Worm (Caenorhabditis elegans) whole organism, L4 larva: ENCODE measurements around the gene npax-3.

ENCODE experiments used
- D1046.2 ChIP-seq: fragments of 200-800 bp; sonication (Bioruptor generic); IDR thresholded peaks from 2 replicates; pipeline ENCODE4 v1.3.6; 2022; ENCODE audit warnings: missing genetic modification characterization, missing compliant biosample characterization
- F10B5.3 ChIP-seq: sonication (generic microtip); optimal IDR thresholded peaks from 2 replicates; lab custom pipeline; 2016; ENCODE audit warnings: mild to moderate bottlenecking, missing genetic modification characterization, missing compliant biosample characterization
- F26F4.8 ChIP-seq: fragments of 200-800 bp; sonication (Bioruptor generic); conservative IDR thresholded peaks from 2 replicates; pipeline ENCODE4 v1.3.6; 2022; ENCODE audit warnings: missing genetic modification characterization, missing compliant biosample characterization
- T26A8.4 ChIP-seq: fragments of 200-800 bp; sonication (Bioruptor generic); IDR thresholded peaks from 2 replicates; pipeline ENCODE4 v1.3.6; 2022; ENCODE audit warnings: missing genetic modification characterization, missing compliant biosample characterization
- Y5F2A.4 ChIP-seq: fragments of 200-800 bp; sonication (Bioruptor generic); optimal IDR thresholded peaks from 2 replicates; lab custom pipeline; 2018; ENCODE audit warnings: mild to moderate bottlenecking, missing genetic modification characterization, missing compliant biosample characterization
- ZK337.2 ChIP-seq: fragments of 200-800 bp; sonication (Bioruptor generic); IDR thresholded peaks from 2 replicates; pipeline ENCODE4 v1.3.6; 2022; ENCODE audit warnings: missing genetic modification reagents, missing genetic modification characterization, missing compliant biosample characterization
- ZK546.5 ChIP-seq, 2 experiments: sonication (generic microtip); optimal IDR thresholded peaks; 2 replicates each; lab custom pipeline; 2017; ENCODE audit warnings: missing biosample characterization in 2 of 2, missing genetic modification characterization in 2 of 2
- aha-1 ChIP-seq: fragments of 150-350 bp; peaks from one replicate; lab custom pipeline; 2014; ENCODE audit warnings: missing biosample characterization, missing genetic modification characterization
- ama-1 ChIP-seq: fragments of 150-350 bp; optimal IDR thresholded peaks from 2 replicates; lab custom pipeline; 2014; ENCODE audit warnings: inconsistent platforms, mixed read lengths
- ceh-20 ChIP-seq: fragments of 200-800 bp; sonication (Bioruptor generic); IDR thresholded peaks from 2 replicates; pipeline ENCODE4 v1.3.6; 2022; ENCODE audit warnings: missing genetic modification reagents, missing genetic modification characterization, missing compliant biosample characterization
- ceh-62 ChIP-seq: sonication (generic microtip); optimal IDR thresholded peaks from 2 replicates; lab custom pipeline; 2017; ENCODE audit warnings: missing biosample characterization, missing genetic modification characterization
- cey-2 ChIP-seq: sonication (generic microtip); optimal IDR thresholded peaks from 3 replicates; lab custom pipeline; 2017; ENCODE audit warnings: missing genetic modification characterization, mild to moderate bottlenecking, missing compliant biosample characterization, antibody characterized with exemption, borderline replicate concordance; ENCODE audit not compliant: insufficient read depth
- daf-12 ChIP-seq: fragments of 150-350 bp; optimal IDR thresholded peaks from 2 replicates; lab custom pipeline; 2014; ENCODE audit warnings: missing biosample characterization, missing genetic modification reagents, missing genetic modification characterization
- daf-16 ChIP-seq, 3 experiments: sonication (generic microtip); optimal IDR thresholded peaks; 2 replicates each; lab custom pipeline; 2016 to 2017; ENCODE audit warnings: missing genetic modification characterization in 3 of 3, missing genetic modification reagents in 3 of 3, mild to moderate bottlenecking in 2 of 3, missing compliant biosample characterization in 2 of 3, missing biosample characterization in 1 of 3, moderate library complexity in 1 of 3
- egl-27 ChIP-seq: sonication (generic microtip); optimal IDR thresholded peaks from 3 replicates; lab custom pipeline; 2017; ENCODE audit warnings: missing biosample characterization, missing genetic modification reagents, missing genetic modification characterization
- egl-43 ChIP-seq: fragments of 200-800 bp; sonication (Bioruptor generic); IDR thresholded peaks from 2 replicates; pipeline ENCODE4 v1.3.6; 2022; ENCODE audit warnings: missing genetic modification reagents, missing genetic modification characterization, missing compliant biosample characterization
- hlh-11 ChIP-seq: fragments of 200-800 bp; sonication (Bioruptor generic); optimal IDR thresholded peaks from 2 replicates; lab custom pipeline; 2018; ENCODE audit warnings: mild to moderate bottlenecking, missing genetic modification characterization, missing compliant biosample characterization
- hmg-1.1 ChIP-seq: fragments of 200-800 bp; sonication (Bioruptor generic); IDR thresholded peaks from 2 replicates; pipeline ENCODE4 v1.3.6; 2022; ENCODE audit warnings: missing genetic modification reagents, missing genetic modification characterization, missing compliant biosample characterization
- jun-1 ChIP-seq: fragments of 150-350 bp; optimal IDR thresholded peaks from 2 replicates; lab custom pipeline; 2014; ENCODE audit warnings: missing biosample characterization, missing genetic modification reagents, missing genetic modification characterization
- lin-15B ChIP-seq: fragments of 150-350 bp; sonication (generic microtip); optimal IDR thresholded peaks from 3 replicates; lab custom pipeline; 2014; ENCODE audit warnings: missing biosample characterization, missing genetic modification characterization
- lin-29 ChIP-seq: fragments of 200-800 bp; sonication (Bioruptor generic); IDR thresholded peaks from 2 replicates; pipeline ENCODE4 v1.3.6; 2022; ENCODE audit warnings: missing genetic modification reagents, missing genetic modification characterization, missing compliant biosample characterization
- lin-39 ChIP-seq: fragments of 150-350 bp; optimal IDR thresholded peaks from 2 replicates; lab custom pipeline; 2014; ENCODE audit warnings: missing biosample characterization, missing genetic modification reagents, missing genetic modification characterization
- lir-3 ChIP-seq: sonication (generic microtip); optimal IDR thresholded peaks from 2 replicates; lab custom pipeline; 2016; ENCODE audit warnings: mild to moderate bottlenecking, missing genetic modification characterization, missing compliant biosample characterization
- madf-5 ChIP-seq, 2 experiments: fragments of 200-800 bp; sonication (Bioruptor generic); IDR thresholded peaks; 2 replicates each; pipeline ENCODE4 v1.3.6; 2022; ENCODE audit warnings: missing compliant biosample characterization in 2 of 2, missing genetic modification characterization in 2 of 2
- mep-1 ChIP-seq: fragments of 150-350 bp; sonication (generic microtip); optimal IDR thresholded peaks from 3 replicates; lab custom pipeline; 2014; ENCODE audit warnings: missing biosample characterization, missing genetic modification characterization
- mxl-2 ChIP-seq: fragments of 200-800 bp; sonication (Bioruptor generic); conservative IDR thresholded peaks from 2 replicates; pipeline ENCODE4 v1.3.6; 2022; ENCODE audit warnings: missing genetic modification reagents, missing genetic modification characterization, missing compliant biosample characterization
- nhr-102 ChIP-seq: sonication (generic microtip); optimal IDR thresholded peaks from 2 replicates; lab custom pipeline; 2016; ENCODE audit warnings: mild to moderate bottlenecking, missing genetic modification characterization, moderate library complexity, missing compliant biosample characterization
- nhr-111 ChIP-seq: fragments of 200-800 bp; sonication (Bioruptor generic); optimal IDR thresholded peaks from 2 replicates; lab custom pipeline; 2018; ENCODE audit warnings: mild to moderate bottlenecking, missing genetic modification characterization, missing compliant biosample characterization
- nhr-25 ChIP-seq: sonication (generic microtip); optimal IDR thresholded peaks from 2 replicates; lab custom pipeline; 2017; ENCODE audit warnings: missing genetic modification characterization, mild to moderate bottlenecking, missing compliant biosample characterization, antibody characterized with exemption, moderate library complexity, borderline replicate concordance; ENCODE audit not compliant: insufficient read depth
- nhr-42 ChIP-seq: fragments of 200-800 bp; sonication (Bioruptor generic); IDR thresholded peaks from 2 replicates; pipeline ENCODE4 v1.3.6; 2022; ENCODE audit warnings: missing genetic modification characterization, missing compliant biosample characterization
- nhr-48 ChIP-seq: sonication (generic microtip); optimal IDR thresholded peaks from 2 replicates; lab custom pipeline; 2016; ENCODE audit warnings: mild to moderate bottlenecking, missing genetic modification characterization, missing compliant biosample characterization
- nhr-76 ChIP-seq: fragments of 150-350 bp; optimal IDR thresholded peaks from 2 replicates; lab custom pipeline; 2014; ENCODE audit warnings: missing biosample characterization, missing genetic modification characterization
- php-3 ChIP-seq: fragments of 200-800 bp; sonication (Bioruptor generic); IDR thresholded peaks from 2 replicates; pipeline ENCODE4 v1.3.6; 2022; ENCODE audit warnings: missing genetic modification reagents, missing genetic modification characterization, missing compliant biosample characterization
- rbr-2 ChIP-seq: sonication (generic microtip); optimal IDR thresholded peaks from 2 replicates; lab custom pipeline; 2016; ENCODE audit warnings: missing genotype, missing genetic modification characterization, missing compliant biosample characterization
- saeg-2 ChIP-seq: fragments of 200-800 bp; sonication (Bioruptor generic); IDR thresholded peaks from 2 replicates; pipeline ENCODE4 v1.3.6; 2022; ENCODE audit warnings: missing genetic modification reagents, missing genetic modification characterization, missing compliant biosample characterization
- sdz-12 ChIP-seq: fragments of 200-800 bp; sonication (Bioruptor generic); optimal IDR thresholded peaks from 2 replicates; lab custom pipeline; 2018; ENCODE audit warnings: mild to moderate bottlenecking, missing genetic modification characterization, missing compliant biosample characterization
- snpc-1.2 ChIP-seq: fragments of 200-800 bp; sonication (Bioruptor generic); IDR thresholded peaks from 2 replicates; pipeline ENCODE4 v1.3.6; 2022; ENCODE audit warnings: missing genetic modification reagents, missing genetic modification characterization, missing compliant biosample characterization
- spr-1 ChIP-seq: sonication (generic microtip); optimal IDR thresholded peaks from 2 replicates; lab custom pipeline; 2016; ENCODE audit warnings: mild to moderate bottlenecking, missing genetic modification characterization, missing compliant biosample characterization
- spr-3 ChIP-seq: fragments of 200-800 bp; sonication (Bioruptor generic); optimal IDR thresholded peaks from 2 replicates; lab custom pipeline; 2018; ENCODE audit warnings: mild to moderate bottlenecking, missing genetic modification characterization, missing compliant biosample characterization
- tra-1 ChIP-seq: fragments of 200-800 bp; sonication (Bioruptor generic); IDR thresholded peaks from 2 replicates; pipeline ENCODE4 v1.3.6; 2022; ENCODE audit warnings: missing genetic modification reagents, missing genetic modification characterization, missing compliant biosample characterization
- unc-130 ChIP-seq: sonication (generic microtip); optimal IDR thresholded peaks from 2 replicates; lab custom pipeline; 2016; ENCODE audit warnings: missing genetic modification reagents, missing genetic modification characterization, missing compliant biosample characterization
- unc-62 ChIP-seq, 3 experiments: fragments of 150-350 bp in 1 of 3; sonication (generic microtip); optimal IDR thresholded peaks in 2 of 3; peaks in 1 of 3; 1 replicate in 1 of 3; 2 replicates in 2 of 3; lab custom pipeline; 2014 to 2017; ENCODE audit warnings: missing biosample characterization in 3 of 3, missing genetic modification characterization in 3 of 3, missing genetic modification reagents in 3 of 3, missing genotype in 1 of 3
- vab-7 ChIP-seq: fragments of 200-800 bp; sonication (Bioruptor generic); IDR thresholded peaks from 2 replicates; pipeline ENCODE4 v1.3.6; 2022; ENCODE audit warnings: missing genetic modification reagents, missing genetic modification characterization, missing compliant biosample characterization
- zfp-2 ChIP-seq: sonication (generic microtip); optimal IDR thresholded peaks from 2 replicates; lab custom pipeline; 2016; ENCODE audit warnings: mild to moderate bottlenecking, missing genetic modification characterization, missing compliant biosample characterization
- zfp-3 ChIP-seq: fragments of 200-800 bp; sonication (Bioruptor generic); conservative IDR thresholded peaks from 2 replicates; pipeline ENCODE4 v1.3.6; 2022; ENCODE audit warnings: missing genetic modification reagents, missing genetic modification characterization, missing compliant biosample characterization
- zip-11 ChIP-seq: fragments of 200-800 bp; sonication (Bioruptor generic); IDR thresholded peaks from 2 replicates; pipeline ENCODE4 v1.3.6; 2022; ENCODE audit warnings: missing genetic modification characterization, missing compliant biosample characterization
- zip-2 ChIP-seq: fragments of 150-350 bp; optimal IDR thresholded peaks from 2 replicates; lab custom pipeline; 2014; ENCODE audit warnings: missing biosample characterization, missing genetic modification characterization
- ztf-11 ChIP-seq: fragments of 150-350 bp; optimal IDR thresholded peaks from 2 replicates; lab custom pipeline; 2014; ENCODE audit warnings: missing biosample characterization, missing genetic modification characterization
- ztf-7 ChIP-seq: fragments of 150-350 bp; optimal IDR thresholded peaks from 2 replicates; lab custom pipeline; 2014; ENCODE audit warnings: missing biosample characterization, missing genetic modification characterization

The npax-3 gene

DNA sequence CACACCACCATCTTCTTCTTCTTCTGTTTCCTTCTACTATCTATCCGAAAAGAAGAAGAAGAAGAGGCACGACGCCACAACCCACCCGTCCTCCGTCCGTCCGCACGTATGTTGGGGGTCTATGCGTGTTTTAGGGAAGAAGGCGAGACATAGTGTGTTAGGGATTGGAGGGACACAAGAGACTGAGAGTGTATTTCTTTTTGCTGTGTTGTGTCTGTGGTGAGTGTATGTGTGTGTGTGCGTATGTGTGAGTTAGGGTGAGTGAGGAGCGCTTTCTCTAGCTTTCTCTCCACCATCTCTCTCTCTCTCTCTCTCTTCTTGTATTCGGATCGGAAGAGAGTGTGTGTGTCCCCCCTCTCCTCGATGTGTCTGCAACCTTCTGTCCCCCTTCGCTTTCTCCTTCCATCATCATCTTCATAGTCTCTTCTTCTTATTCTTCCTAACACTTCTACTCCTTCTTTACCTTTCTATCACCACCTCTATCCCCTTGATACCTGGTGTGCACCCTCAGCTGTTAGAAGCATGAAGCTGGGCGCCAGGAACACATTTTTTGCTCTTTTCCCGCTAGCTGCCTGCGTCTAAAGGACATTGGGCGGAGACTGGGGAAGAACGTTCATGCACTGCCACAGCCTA, 6.2 kb downstream of the npax-3 start (continued):
- no peak for TF ChIP-seq zfp-3 (GFP tag; lab: Robert Waterston, UW)
- TF ChIP-seq sdz-12 (GFP tag; lab: Kevin White, UChicago), result no peak
- TF ChIP-seq nhr-102 (tag; lab: Kevin White, UChicago), result peak; percentile 47
- peak; percentile 73 for TF ChIP-seq jun-1 (tag; lab: Kevin White, UChicago)
- TF ChIP-seq cey-2 (tag; lab: Kevin White, UChicago), result no peak
- TF ChIP-seq T26A8.4 (GFP tag; lab: Robert Waterston, UW), result peak; percentile 67
- no peak for TF ChIP-seq spr-3
- TF ChIP-seq Y5F2A.4 (GFP tag; lab: Kevin White, UChicago), result no peak
- peak; percentile 39 to 65 for TF ChIP-seq daf-16 (GFP tag; optimal IDR thresholded peaks at IDR 0.05; lab: Kevin White, UChicago)
- peak; percentile 80 for TF ChIP-seq daf-16 (tag; optimal IDR thresholded peaks at IDR 0.05; lab: Kevin White, UChicago)
- no peak for TF ChIP-seq F26F4.8 (GFP tag; lab: Robert Waterston, UW)
- TF ChIP-seq lin-15B (tag; lab: Kevin White, UChicago), result no peak
- no peak for TF ChIP-seq nhr-111
- no peak for TF ChIP-seq ztf-11 (tag; lab: Kevin White, UChicago)
- TF ChIP-seq lir-3 (tag; lab: Kevin White, UChicago), result no peak
- no peak for TF ChIP-seq mxl-2 (GFP tag; lab: Robert Waterston, UW)
- TF ChIP-seq lin-39 (tag; lab: Kevin White, UChicago), result no peak
- TF ChIP-seq snpc-1.2 (GFP tag; lab: Robert Waterston, UW), result 0 out of 2 replicates have a peak, but pooled peaks have one; percentile 50
- peak; percentile 78 for TF ChIP-seq nhr-48
- peak; percentile 93 for TF ChIP-seq hlh-11 (tag; lab: Kevin White, UChicago)
- no peak; a peak in 1 of 4 replicates for TF ChIP-seq madf-5 (GFP tag; IDR thresholded peaks at IDR 0.05; lab: Robert Waterston, UW)
- TF ChIP-seq rbr-2, result peak; percentile 94
- peak; percentile 96 for TF ChIP-seq mep-1 (tag; lab: Kevin White, UChicago)
- no peak for TF ChIP-seq F10B5.3 (tag; lab: Kevin White, UChicago)
- peak in 1 of 2 experiments; percentile 95 for TF ChIP-seq unc-62 (GFP tag; optimal IDR thresholded peaks at IDR 0.05 in 1 of 2; lab: Kevin White, UChicago)
- TF ChIP-seq unc-62 (tag; optimal IDR thresholded peaks at IDR 0.05; lab: Kevin White, UChicago), result no peak
- no peak for TF ChIP-seq lin-29 (GFP tag; lab: Robert Waterston, UW)
- no peak for TF ChIP-seq ceh-62 (tag; lab: Kevin White, UChicago)
- no peak for TF ChIP-seq D1046.2 (GFP tag; lab: Robert Waterston, UW)
- peak; percentile 100 for TF ChIP-seq aha-1
- TF ChIP-seq vab-7 (GFP tag; lab: Robert Waterston, UW), result no peak
- TF ChIP-seq spr-1 (tag; lab: Kevin White, UChicago), result peak; percentile 61
- no peak for TF ChIP-seq unc-130 (GFP tag; lab: Kevin White, UChicago)
- no peak for TF ChIP-seq egl-27 (tag; lab: Kevin White, UChicago)
- TF ChIP-seq egl-43 (GFP tag; lab: Robert Waterston, UW), result 0 out of 2 replicates have a peak, but pooled peaks have one; percentile 27
- TF ChIP-seq ama-1 (lab: Kevin White, UChicago), result peak; percentile 80
- no peak for TF ChIP-seq ZK337.2 (GFP tag; lab: Robert Waterston, UW)
- peak; percentile 92 for TF ChIP-seq nhr-25 (tag; lab: Kevin White, UChicago)
- peak; percentile 6 for TF ChIP-seq zfp-2
- peak; percentile 40 for TF ChIP-seq ztf-7
- TF ChIP-seq ZK546.5 (tag; optimal IDR thresholded peaks at IDR 0.05; lab: Kevin White, UChicago), result no peak
- TF ChIP-seq nhr-76 (tag; lab: Kevin White, UChicago), result no peak
- no peak for TF ChIP-seq zip-2
- no peak for TF ChIP-seq zip-11 (GFP tag; lab: Robert Waterston, UW)
- peak; percentile 75; the same call in 1 of the 2 replicates for TF ChIP-seq nhr-42 (GFP tag; lab: Robert Waterston, UW)
- TF ChIP-seq daf-12 (tag; lab: Kevin White, UChicago), result no peak
- no peak for TF ChIP-seq php-3
- TF ChIP-seq tra-1 (GFP tag; lab: Robert Waterston, UW), result peak; percentile 51; the same call in 1 of the 2 replicates
- no peak for TF ChIP-seq saeg-2 (GFP tag; lab: Robert Waterston, UW)
- peak; percentile 84 for TF ChIP-seq hmg-1.1 (GFP tag; lab: Robert Waterston, UW)
- peak; percentile 76; the same call in 1 of the 2 replicates for TF ChIP-seq ceh-20 (GFP tag; lab: Robert Waterston, UW)
